Fruit fly (Drosophila melanogaster) whole organism, embryonic: ENCODE measurements around the gene sqh.

Source experiments
- CG13424 ChIP-seq: fragments of 200-800 bp; sonication (Bioruptor generic); optimal IDR thresholded peaks from 2 replicates; lab custom pipeline; 2019; ENCODE audit warnings: missing biosample characterization, mild to moderate bottlenecking, missing genetic modification characterization, moderate library complexity
- CG15514 ChIP-seq: fragments of 200-800 bp; sonication (Bioruptor generic); optimal IDR thresholded peaks from 3 replicates; lab custom pipeline; 2017; ENCODE audit warnings: missing biosample characterization, missing genetic modification characterization, mild to moderate bottlenecking, moderate library complexity, missing genetic modification reagents
- CG18599 ChIP-seq: fragments of 200-800 bp; sonication (Bioruptor generic); optimal IDR thresholded peaks from 3 replicates; lab custom pipeline; 2017; ENCODE audit warnings: missing biosample characterization, missing genetic modification characterization, mild to moderate bottlenecking, moderate library complexity, missing genetic modification reagents
- CG18764 ChIP-seq: fragments of 200-800 bp; sonication (Bioruptor generic); optimal IDR thresholded peaks from 3 replicates; lab custom pipeline; 2016; ENCODE audit warnings: missing biosample characterization, missing genetic modification characterization
- CG2120 ChIP-seq: fragments of 200-800 bp; sonication (Bioruptor generic); optimal IDR thresholded peaks from 3 replicates; lab custom pipeline; 2016; ENCODE audit warnings: missing biosample characterization, missing genetic modification characterization
- CG2678 ChIP-seq: fragments of 200-800 bp; sonication (Bioruptor generic); optimal IDR thresholded peaks from 3 replicates; lab custom pipeline; 2019; ENCODE audit warnings: missing biosample characterization, mild to moderate bottlenecking, missing genetic modification characterization, moderate library complexity
- CG30403 ChIP-seq: fragments of 200-800 bp; sonication (Bioruptor generic); optimal IDR thresholded peaks from 3 replicates; lab custom pipeline; 2016; ENCODE audit warnings: missing biosample characterization, missing genetic modification characterization
- CG4328 ChIP-seq: fragments of 200-800 bp; sonication (Bioruptor generic); optimal IDR thresholded peaks from 3 replicates; lab custom pipeline; 2017; ENCODE audit warnings: missing biosample characterization, missing genetic modification reagents, missing genetic modification characterization
- CG4617 ChIP-seq: fragments of 200-800 bp; sonication (Bioruptor generic); optimal IDR thresholded peaks from 3 replicates; lab custom pipeline; 2016; ENCODE audit warnings: missing biosample characterization, missing genetic modification characterization, borderline replicate concordance
- CG4707 ChIP-seq: fragments of 200-800 bp; sonication (Bioruptor generic); optimal IDR thresholded peaks from 2 replicates; lab custom pipeline; 2018; ENCODE audit warnings: missing biosample characterization, mild to moderate bottlenecking, missing genetic modification characterization, moderate library complexity
- CG4854 ChIP-seq: fragments of 200-800 bp; sonication (Bioruptor generic); optimal IDR thresholded peaks from 2 replicates; lab custom pipeline; 2016; ENCODE audit warnings: missing biosample characterization, missing genetic modification characterization, inconsistent platforms
- CG5245 ChIP-seq: fragments of 200-800 bp; sonication (Bioruptor generic); optimal IDR thresholded peaks from 3 replicates; lab custom pipeline; 2016; ENCODE audit warnings: missing biosample characterization, missing genetic modification characterization
- CG6272 ChIP-seq: fragments of 200-800 bp; sonication (Bioruptor generic); IDR thresholded peaks from 2 replicates; pipeline ENCODE4 v1.3.6; 2022; ENCODE audit warnings: missing biosample characterization, missing genetic modification characterization
- CG7745 ChIP-seq: fragments of 200-800 bp; sonication (Bioruptor generic); optimal IDR thresholded peaks from 2 replicates; lab custom pipeline; 2018; ENCODE audit warnings: missing biosample characterization, mild to moderate bottlenecking, missing genetic modification characterization, moderate library complexity
- Dbx ChIP-seq: fragments of 200-800 bp; sonication (Bioruptor generic); IDR thresholded peaks from 3 replicates; pipeline ENCODE4 v1.3.6; 2022; ENCODE audit warnings: missing biosample characterization, missing genetic modification characterization
- Deaf1 ChIP-seq: fragments of 200-800 bp; optimal IDR thresholded peaks from 3 replicates; lab custom pipeline; 2019; ENCODE audit warnings: missing biosample characterization, mild to moderate bottlenecking, missing genetic modification characterization, moderate library complexity
- Drgx ChIP-seq: fragments of 200-800 bp; sonication (Bioruptor generic); IDR thresholded peaks from 2 replicates; pipeline ENCODE4 v1.3.6; 2022; ENCODE audit warnings: missing biosample characterization, missing genetic modification characterization
- Ets65A ChIP-seq: fragments of 200-800 bp; sonication (Bioruptor generic); peaks from one replicate; lab custom pipeline; 2016; ENCODE audit warnings: missing biosample characterization, missing genetic modification characterization
- Fer1 ChIP-seq: fragments of 200-800 bp; sonication (Bioruptor generic); optimal IDR thresholded peaks from 2 replicates; lab custom pipeline; 2017; ENCODE audit warnings: missing biosample characterization, mild to moderate bottlenecking, missing genetic modification characterization
- Hand ChIP-seq: fragments of 200-800 bp; sonication (Bioruptor generic); optimal IDR thresholded peaks from 2 replicates; lab custom pipeline; 2017; ENCODE audit warnings: mild to moderate bottlenecking, missing biosample characterization, missing genetic modification reagents, missing genetic modification characterization
- Hey ChIP-seq: fragments of 200-800 bp; sonication (Bioruptor generic); optimal IDR thresholded peaks from 3 replicates; lab custom pipeline; 2018; ENCODE audit warnings: missing biosample characterization, mild to moderate bottlenecking, missing genetic modification characterization
- HmgZ ChIP-seq: fragments of 200-800 bp; sonication (Bioruptor generic); optimal IDR thresholded peaks from 2 replicates; lab custom pipeline; 2018; ENCODE audit warnings: missing biosample characterization, mild to moderate bottlenecking, missing genetic modification characterization
- Hmr ChIP-seq: fragments of 200-800 bp; sonication (Bioruptor generic); optimal IDR thresholded peaks from 3 replicates; lab custom pipeline; 2017; ENCODE audit warnings: mild to moderate bottlenecking, missing biosample characterization, missing genetic modification reagents, missing genetic modification characterization
- Mad ChIP-seq: fragments of 200-800 bp; sonication (Bioruptor generic); optimal IDR thresholded peaks from 2 replicates; lab custom pipeline; 2016; ENCODE audit warnings: missing biosample characterization, missing genetic modification characterization
- Optix ChIP-seq: fragments of 200-800 bp; sonication (Bioruptor generic); IDR thresholded peaks from 3 replicates; pipeline ENCODE4 v1.3.6; 2022; ENCODE audit warnings: missing biosample characterization, missing genetic modification characterization
- Stat92E ChIP-seq, 3 experiments: fragments of >200 bp in 2 of 3; fragments of 200-800 bp in 1 of 3; sonication (Bioruptor generic) in 1 of 3; optimal IDR thresholded peaks; 2 replicates each; lab custom pipeline; 2017 to 2019; ENCODE audit warnings: missing biosample characterization in 3 of 3, missing genetic modification characterization in 3 of 3, mild to moderate bottlenecking in 1 of 3, moderate library complexity in 1 of 3
- exex ChIP-seq: fragments of 200-800 bp; sonication (Bioruptor generic); optimal IDR thresholded peaks from 4 replicates; lab custom pipeline; 2018; ENCODE audit warnings: missing biosample characterization, mild to moderate bottlenecking, missing genetic modification characterization, moderate library complexity
- gem ChIP-seq: fragments of 200-800 bp; sonication (Bioruptor generic); optimal IDR thresholded peaks from 2 replicates; lab custom pipeline; 2019; ENCODE audit warnings: missing biosample characterization, mild to moderate bottlenecking, missing genetic modification characterization, moderate library complexity
- grau ChIP-seq: fragments of 200-800 bp; optimal IDR thresholded peaks from 3 replicates; lab custom pipeline; 2019; ENCODE audit warnings: missing biosample characterization, mild to moderate bottlenecking, missing genetic modification characterization, moderate library complexity
- hth ChIP-seq: fragments of >200 bp; optimal IDR thresholded peaks from 2 replicates; lab custom pipeline; 2017; ENCODE audit warnings: inconsistent platforms
- lab ChIP-seq: fragments of 200-800 bp; sonication (Bioruptor generic); optimal IDR thresholded peaks from 3 replicates; lab custom pipeline; 2017; ENCODE audit warnings: missing biosample characterization, missing genetic modification characterization, mild to moderate bottlenecking, moderate library complexity, missing genetic modification reagents
- mirr ChIP-seq: fragments of 200-800 bp; sonication (Bioruptor generic); optimal IDR thresholded peaks from 3 replicates; lab custom pipeline; 2018; ENCODE audit warnings: missing biosample characterization, mild to moderate bottlenecking, missing genetic modification characterization
- pan ChIP-seq, 4 experiments: fragments of >200 bp in 3 of 4; fragments of 200-800 bp in 1 of 4; sonication (Bioruptor generic) in 1 of 4; optimal IDR thresholded peaks in 3 of 4; IDR thresholded peaks in 1 of 4; 2 replicates each; pipeline versions ENCODE4 v1.3.6 to Lab custom; 2017 to 2022; ENCODE audit warnings: missing biosample characterization in 2 of 4, missing genetic modification characterization in 2 of 4, mixed read lengths in 1 of 4
- prd ChIP-seq, 3 experiments: fragments of >200 bp in 2 of 3; fragments of 200-800 bp in 1 of 3; sonication (Bioruptor generic) in 1 of 3; optimal IDR thresholded peaks in 2 of 3; IDR thresholded peaks in 1 of 3; 2 replicates in 2 of 3; 3 replicates in 1 of 3; pipeline versions ENCODE4 v1.3.6 to Lab custom; 2017 to 2022; ENCODE audit warnings: missing biosample characterization in 1 of 3, missing genetic modification characterization in 1 of 3
- repo ChIP-seq: fragments of 200-800 bp; sonication (Bioruptor generic); optimal IDR thresholded peaks from 2 replicates; lab custom pipeline; 2016; ENCODE audit warnings: missing biosample characterization, missing genetic modification characterization
- scrt ChIP-seq: fragments of 200-800 bp; sonication (Bioruptor generic); optimal IDR thresholded peaks from 2 replicates; lab custom pipeline; 2018; ENCODE audit warnings: missing biosample characterization, mild to moderate bottlenecking, missing genetic modification characterization, moderate library complexity
- sens ChIP-seq: fragments of 200-800 bp; sonication (Bioruptor generic); peaks from one replicate; lab custom pipeline; 2016; ENCODE audit warnings: missing biosample characterization, missing genetic modification characterization
- sim ChIP-seq: fragments of 200-800 bp; sonication (Bioruptor generic); IDR thresholded peaks from 2 replicates; pipeline ENCODE4 v1.3.6; 2022; ENCODE audit warnings: missing biosample characterization, missing genetic modification characterization
- slbo ChIP-seq: fragments of 200-800 bp; sonication (Bioruptor generic); IDR thresholded peaks from 2 replicates; pipeline ENCODE4 v1.3.6; 2022; ENCODE audit warnings: missing biosample characterization, missing genetic modification characterization
- z ChIP-seq: fragments of 200-800 bp; sonication (Bioruptor generic); IDR thresholded peaks from 3 replicates; pipeline ENCODE4 v1.3.6; 2022; ENCODE audit warnings: missing biosample characterization, missing genetic modification characterization

Gene sqh

DNA sequence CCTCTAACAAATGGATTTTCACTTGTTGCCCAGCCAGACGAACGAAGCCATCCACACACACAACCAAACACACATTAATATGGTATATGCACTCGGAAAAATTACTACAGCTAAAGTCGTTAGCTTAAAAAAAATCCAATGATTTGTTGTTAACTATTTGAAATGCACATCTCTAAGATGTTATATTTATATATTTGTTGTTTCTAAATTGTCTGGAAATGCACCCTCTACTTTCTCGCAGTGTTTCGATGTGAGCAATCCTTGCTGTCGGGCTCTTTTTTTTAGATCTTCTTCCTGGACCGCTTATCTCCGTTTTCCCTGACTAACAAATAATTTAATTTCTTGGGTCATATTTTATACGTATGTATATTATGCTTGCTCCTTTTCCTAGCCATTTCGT, 19.8 kb downstream of the sqh start:
- TF ChIP-seq sens (GFP tag; lab: Kevin White, UChicago) (peak; percentile 25), Deaf1 (tag; lab: Kevin White, UChicago) (peak; percentile 13), Hand (GFP tag; lab: Kevin White, UChicago) (no peak), mirr (no peak), lab (GFP tag; lab: Kevin White, UChicago) (peak; percentile 43), Dbx (GFP tag; lab: Robert Waterston, UW) (0 out of 3 replicates have a peak, but pooled peaks have one; percentile 12), Fer1 (peak; percentile 9), pan (optimal IDR thresholded peaks at IDR 0.05; lab: Kevin White, UChicago) (no peak), pan (GFP tag; optimal IDR thresholded peaks at IDR 0.05 in 1 of 2, IDR thresholded peaks at IDR 0.05 in 1 of 2) (no peak), CG13424 (tag; lab: Kevin White, UChicago) (peak; percentile 21), Mad (GFP tag; lab: Kevin White, UChicago) (no peak), prd (optimal IDR thresholded peaks at IDR 0.05; lab: Kevin White, UChicago) (no peak), prd (GFP tag; IDR thresholded peaks at IDR 0.05; lab: Robert Waterston, UW) (0 out of 3 replicates have a peak, but pooled peaks have one; percentile 5), slbo (GFP tag; lab: Robert Waterston, UW) (peak; percentile 53), CG4854 (GFP tag; lab: Kevin White, UChicago) (no peak), grau (tag; lab: Kevin White, UChicago) (peak; percentile 14), gem (tag; lab: Kevin White, UChicago) (peak; percentile 42), CG2678 (tag; lab: Kevin White, UChicago) (peak; percentile 26), Hmr (GFP tag; lab: Kevin White, UChicago) (peak; percentile 45), CG4707 (GFP tag; lab: Kevin White, UChicago) (no peak), CG7745 (tag; lab: Kevin White, UChicago) (no peak), CG2120 (GFP tag; lab: Kevin White, UChicago) (peak; percentile 37), CG18599 (GFP tag; lab: Kevin White, UChicago) (peak; percentile 46), CG30403 (GFP tag; lab: Kevin White, UChicago) (peak; percentile 8), hth (lab: Kevin White, UChicago) (no peak), scrt (GFP tag; lab: Kevin White, UChicago) (peak; percentile 73), HmgZ (tag; lab: Kevin White, UChicago) (no peak)

DNA sequence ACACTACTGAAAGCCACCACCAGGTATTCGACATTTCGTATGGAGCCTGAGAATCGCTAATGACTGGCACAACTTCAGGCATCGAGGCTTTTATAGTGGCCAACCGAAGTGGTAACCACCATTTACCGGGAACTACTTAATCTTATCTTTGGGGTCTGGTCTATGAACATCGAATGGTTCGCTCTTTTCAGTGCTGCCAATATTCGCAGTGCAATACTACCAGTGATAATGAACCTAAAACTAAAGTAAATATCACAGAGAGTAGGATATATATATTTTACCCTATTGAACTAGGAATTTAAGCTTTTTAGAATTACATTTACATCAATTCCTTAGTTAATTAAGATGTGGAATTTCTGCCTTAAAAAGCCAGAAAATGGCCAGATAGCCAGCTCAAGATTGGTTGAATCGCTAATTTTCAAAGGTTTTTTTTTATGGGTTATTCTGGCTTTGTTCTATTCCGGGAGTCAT, 22.4 kb downstream of the sqh start, which contains the start of gene vanin-like:
TSS of gene vanin-like (minus strand) at position 51 of the 471 bp plus-strand sequence.
- TF ChIP-seq CG4617 (GFP tag; lab: Kevin White, UChicago) (no peak), z (no peak), Drgx (no peak), Ets65A (peak; percentile 46), CG15514 (peak; percentile 96), CG4328 (no peak), sim (GFP tag; lab: Robert Waterston, UW) (no peak), repo (no peak), exex (tag; lab: Kevin White, UChicago) (peak; percentile 26), Optix (GFP tag; lab: Robert Waterston, UW) (no peak), CG18764 (GFP tag; lab: Kevin White, UChicago) (no peak), CG5245 (GFP tag; lab: Kevin White, UChicago) (no peak), Stat92E (GFP tag; optimal IDR thresholded peaks at IDR 0.05; lab: Kevin White, UChicago) (no peak), CG6272 (GFP tag; lab: Robert Waterston, UW) (no peak), Hey (no peak)
